Fruit fly (Drosophila melanogaster) whole organism, embryonic: Measurements from ENCODE around the gene St2.
A peak's percentile ranks its signal among the peaks of the same experiment; 100 is the strongest.

ENCODE experiments used
- Ada2b ChIP-seq: fragments of 200-800 bp; sonication (Bioruptor generic); IDR thresholded peaks from 2 replicates; pipeline ENCODE4 v1.3.6; 2022; ENCODE audit warnings: missing biosample characterization, missing genetic modification characterization
- B-H2 ChIP-seq: fragments of 200-800 bp; sonication (Bioruptor generic); optimal IDR thresholded peaks from 2 replicates; lab custom pipeline; 2018; ENCODE audit warnings: missing biosample characterization, mild to moderate bottlenecking, missing genetic modification characterization
- BEAF-32 ChIP-seq: fragments of 200-800 bp; sonication (Bioruptor generic); optimal IDR thresholded peaks from 3 replicates; lab custom pipeline; 2017; ENCODE audit warnings: missing biosample characterization, missing genetic modification characterization, mild to moderate bottlenecking, moderate library complexity, missing genetic modification reagents
- CG10979 ChIP-seq: fragments of 200-800 bp; sonication (Bioruptor generic); optimal IDR thresholded peaks from 2 replicates; lab custom pipeline; 2018; ENCODE audit warnings: missing biosample characterization, mild to moderate bottlenecking, missing genetic modification characterization, moderate library complexity
- CG11093 ChIP-seq: fragments of 200-800 bp; sonication (Bioruptor generic); IDR thresholded peaks from 3 replicates; pipeline ENCODE4 v1.3.6; 2022; ENCODE audit warnings: missing biosample characterization, missing genetic modification characterization
- CG12155 ChIP-seq: fragments of 200-800 bp; sonication (Bioruptor generic); optimal IDR thresholded peaks from 3 replicates; lab custom pipeline; 2016; ENCODE audit warnings: missing biosample characterization, missing genetic modification characterization
- CG12391 ChIP-seq: fragments of 200-800 bp; sonication (Bioruptor generic); optimal IDR thresholded peaks from 3 replicates; lab custom pipeline; 2018; ENCODE audit warnings: missing biosample characterization, mild to moderate bottlenecking, missing genetic modification characterization, moderate library complexity
- CG12744 ChIP-seq: fragments of 200-800 bp; sonication (Bioruptor generic); optimal IDR thresholded peaks from 2 replicates; lab custom pipeline; 2016; ENCODE audit warnings: missing biosample characterization, missing genetic modification characterization
- CG13123 ChIP-seq: fragments of 200-800 bp; sonication (Bioruptor generic); optimal IDR thresholded peaks from 2 replicates; lab custom pipeline; 2016; ENCODE audit warnings: missing biosample characterization, missing genetic modification characterization
- CG14014 ChIP-seq: fragments of 200-800 bp; sonication (Bioruptor generic); IDR thresholded peaks from 2 replicates; pipeline ENCODE4 v1.3.6; 2022; ENCODE audit warnings: missing biosample characterization, missing genetic modification characterization
- CG15514 ChIP-seq: fragments of 200-800 bp; sonication (Bioruptor generic); optimal IDR thresholded peaks from 3 replicates; lab custom pipeline; 2017; ENCODE audit warnings: missing biosample characterization, missing genetic modification characterization, mild to moderate bottlenecking, moderate library complexity, missing genetic modification reagents
- CG16779 ChIP-seq: fragments of 200-800 bp; sonication (Bioruptor generic); IDR thresholded peaks from 2 replicates; pipeline ENCODE4 v1.3.6; 2022; ENCODE audit warnings: missing biosample characterization, missing genetic modification characterization
- CG30020 ChIP-seq: fragments of 200-800 bp; optimal IDR thresholded peaks from 2 replicates; lab custom pipeline; 2019; ENCODE audit warnings: missing biosample characterization, mild to moderate bottlenecking, missing genetic modification characterization, moderate library complexity
- CG3281 ChIP-seq: fragments of 200-800 bp; sonication (Bioruptor generic); optimal IDR thresholded peaks from 3 replicates; lab custom pipeline; 2017; ENCODE audit warnings: missing biosample characterization, mild to moderate bottlenecking, missing genetic modification characterization
- CG33557 ChIP-seq: fragments of 200-800 bp; sonication (Bioruptor generic); optimal IDR thresholded peaks from 2 replicates; lab custom pipeline; 2019; ENCODE audit warnings: missing biosample characterization, mild to moderate bottlenecking, missing genetic modification characterization, moderate library complexity
- CG34422 ChIP-seq: fragments of 200-800 bp; sonication (Bioruptor generic); IDR thresholded peaks from 3 replicates; pipeline ENCODE4 v1.3.6; 2022; ENCODE audit warnings: missing biosample characterization, missing genetic modification characterization
- CG3726 ChIP-seq: fragments of 200-800 bp; sonication (Bioruptor generic); IDR thresholded peaks from 3 replicates; pipeline ENCODE4, ENCODE4 v1.3.6; 2022; ENCODE audit warnings: missing biosample characterization, missing genetic modification characterization
- CG4282 ChIP-seq: fragments of 200-800 bp; sonication (Bioruptor generic); optimal IDR thresholded peaks from 2 replicates; lab custom pipeline; 2016; ENCODE audit warnings: missing biosample characterization, missing genetic modification characterization
- CG4328 ChIP-seq: fragments of 200-800 bp; sonication (Bioruptor generic); optimal IDR thresholded peaks from 3 replicates; lab custom pipeline; 2017; ENCODE audit warnings: missing biosample characterization, missing genetic modification reagents, missing genetic modification characterization
- CG5180 ChIP-seq: fragments of 200-800 bp; sonication (Bioruptor generic); optimal IDR thresholded peaks from 3 replicates; lab custom pipeline; 2017; ENCODE audit warnings: missing biosample characterization, missing genetic modification characterization, mild to moderate bottlenecking, moderate library complexity, missing genetic modification reagents
- CG6272 ChIP-seq: fragments of 200-800 bp; sonication (Bioruptor generic); IDR thresholded peaks from 2 replicates; pipeline ENCODE4 v1.3.6; 2022; ENCODE audit warnings: missing biosample characterization, missing genetic modification characterization
- CG6654 ChIP-seq: fragments of 200-800 bp; sonication (Bioruptor generic); optimal IDR thresholded peaks from 2 replicates; lab custom pipeline; 2017; ENCODE audit warnings: missing biosample characterization, mild to moderate bottlenecking, missing genetic modification characterization
- CG6683 ChIP-seq: fragments of 200-800 bp; sonication (Bioruptor generic); optimal IDR thresholded peaks from 2 replicates; lab custom pipeline; 2017; ENCODE audit warnings: missing biosample characterization, mild to moderate bottlenecking, missing genetic modification characterization, missing genetic modification reagents
- CG7786 ChIP-seq: fragments of 200-800 bp; sonication (Bioruptor generic); optimal IDR thresholded peaks from 2 replicates; lab custom pipeline; 2016; ENCODE audit warnings: missing biosample characterization, missing genetic modification characterization
- CG7839 ChIP-seq: fragments of 200-800 bp; sonication (Bioruptor generic); optimal IDR thresholded peaks from 3 replicates; lab custom pipeline; 2018; ENCODE audit warnings: missing biosample characterization, mild to moderate bottlenecking, missing genetic modification characterization, moderate library complexity
- CG8478 ChIP-seq: fragments of >200 bp; optimal IDR thresholded peaks from 2 replicates; lab custom pipeline; 2018
- CkIIα-i1 ChIP-seq: fragments of 200-800 bp; sonication (Bioruptor generic); IDR thresholded peaks from 2 replicates; pipeline ENCODE4 v1.3.6; 2022; ENCODE audit warnings: missing biosample characterization, missing genetic modification characterization
- Dref ChIP-seq: fragments of 200-800 bp; sonication (Bioruptor generic); IDR thresholded peaks from 2 replicates; pipeline ENCODE4 v1.3.6; 2022; ENCODE audit warnings: missing biosample characterization, missing genetic modification characterization
- Elba2 ChIP-seq: fragments of 200-800 bp; sonication (Bioruptor generic); optimal IDR thresholded peaks from 3 replicates; lab custom pipeline; 2016; ENCODE audit warnings: missing biosample characterization, missing genetic modification characterization
- HLHmδ ChIP-seq: fragments of 200-800 bp; sonication (Bioruptor generic); optimal IDR thresholded peaks from 2 replicates; lab custom pipeline; 2018; ENCODE audit warnings: missing biosample characterization, mild to moderate bottlenecking, missing genetic modification characterization, moderate library complexity
- Lpt ChIP-seq: fragments of >200 bp; optimal IDR thresholded peaks from 2 replicates; lab custom pipeline; 2018; ENCODE audit warnings: missing biosample characterization, missing genetic modification characterization
- Max ChIP-seq: fragments of 200-800 bp; sonication (Bioruptor generic); optimal IDR thresholded peaks from 2 replicates; lab custom pipeline; 2016; ENCODE audit warnings: missing biosample characterization, mild to moderate bottlenecking, missing genetic modification characterization
- Mrtf ChIP-seq: fragments of 200-800 bp; sonication (Bioruptor generic); IDR thresholded peaks from 3 replicates; pipeline ENCODE4 v1.3.6; 2022; ENCODE audit warnings: missing biosample characterization, missing genetic modification characterization
- NC2α ChIP-seq: fragments of 200-800 bp; sonication (Bioruptor generic); optimal IDR thresholded peaks from 2 replicates; lab custom pipeline; 2016; ENCODE audit warnings: missing biosample characterization, missing genetic modification characterization
- Oli ChIP-seq: fragments of 200-800 bp; sonication (Bioruptor generic); optimal IDR thresholded peaks from 2 replicates; lab custom pipeline; 2018; ENCODE audit warnings: missing biosample characterization, mild to moderate bottlenecking, missing genetic modification characterization, moderate library complexity
- TFAM ChIP-seq: fragments of 200-800 bp; sonication (Bioruptor generic); optimal IDR thresholded peaks from 2 replicates; lab custom pipeline; 2017; ENCODE audit warnings: missing biosample characterization, missing genetic modification characterization, inconsistent platforms
- Usf ChIP-seq: fragments of 200-800 bp; sonication (Bioruptor generic); optimal IDR thresholded peaks from 2 replicates; lab custom pipeline; 2017; ENCODE audit warnings: missing genotype, missing biosample characterization, missing genetic modification characterization
- aop ChIP-seq: fragments of 200-800 bp; sonication (Bioruptor generic); IDR thresholded peaks from 2 replicates; pipeline ENCODE4 v1.3.6; 2022; ENCODE audit warnings: missing biosample characterization, missing genetic modification characterization
- chn ChIP-seq: fragments of 200-800 bp; sonication (Bioruptor generic); optimal IDR thresholded peaks from 2 replicates; lab custom pipeline; 2016; ENCODE audit warnings: missing biosample characterization, missing genetic modification characterization
- danr ChIP-seq: fragments of 200-800 bp; sonication (Bioruptor generic); IDR thresholded peaks from 2 replicates; pipeline ENCODE4 v1.3.6; 2022; ENCODE audit warnings: missing biosample characterization, missing genetic modification characterization
- en ChIP-seq: fragments of 200-800 bp; sonication (Bioruptor generic); optimal IDR thresholded peaks from 2 replicates; lab custom pipeline; 2016; ENCODE audit warnings: missing biosample characterization, missing genetic modification characterization
- hbn ChIP-seq: fragments of 200-800 bp; sonication (Bioruptor generic); IDR thresholded peaks from 2 replicates; pipeline ENCODE4 v1.3.6; 2022; ENCODE audit warnings: missing biosample characterization, missing genetic modification characterization; ENCODE audit not compliant: partially characterized antibody
- nerfin-2 ChIP-seq: fragments of 200-800 bp; sonication (Bioruptor generic); IDR thresholded peaks from 2 replicates; pipeline ENCODE4 v1.3.6; 2022; ENCODE audit warnings: missing biosample characterization, missing genetic modification characterization; ENCODE audit not compliant: partially characterized antibody
- onecut ChIP-seq: fragments of 200-800 bp; sonication (Bioruptor generic); IDR thresholded peaks from 2 replicates; pipeline ENCODE4 v1.3.6; 2022; ENCODE audit warnings: missing biosample characterization, missing genetic modification characterization
- otp ChIP-seq: fragments of 200-800 bp; sonication (Bioruptor generic); IDR thresholded peaks from 3 replicates; pipeline ENCODE4, ENCODE4 v1.3.6; 2022; ENCODE audit warnings: missing biosample characterization, missing genetic modification characterization
- slbo ChIP-seq: fragments of 200-800 bp; sonication (Bioruptor generic); IDR thresholded peaks from 2 replicates; pipeline ENCODE4 v1.3.6; 2022; ENCODE audit warnings: missing biosample characterization, missing genetic modification characterization
- sna ChIP-seq: fragments of 200-800 bp; sonication (Bioruptor generic); IDR thresholded peaks from 2 replicates; pipeline ENCODE4 v1.3.6; 2022; ENCODE audit warnings: missing biosample characterization, missing genetic modification characterization; ENCODE audit not compliant: partially characterized antibody
- tap ChIP-seq: fragments of 200-800 bp; optimal IDR thresholded peaks from 3 replicates; lab custom pipeline; 2019; ENCODE audit warnings: missing biosample characterization, mild to moderate bottlenecking, missing genetic modification characterization, moderate library complexity
- tin ChIP-seq: fragments of 200-800 bp; sonication (Bioruptor generic); optimal IDR thresholded peaks from 3 replicates; lab custom pipeline; 2016; ENCODE audit warnings: missing biosample characterization, missing genetic modification characterization
- ttk ChIP-seq: fragments of 200-800 bp; sonication (Bioruptor generic); IDR thresholded peaks from 2 replicates; pipeline ENCODE4 v2.1.2; 2022; ENCODE audit warnings: missing biosample characterization, missing genetic modification characterization
- unpg ChIP-seq: fragments of 200-800 bp; sonication (Bioruptor generic); optimal IDR thresholded peaks from 3 replicates; lab custom pipeline; 2018; ENCODE audit warnings: missing biosample characterization, mild to moderate bottlenecking, missing genetic modification characterization, moderate library complexity
- wor ChIP-seq: fragments of 200-800 bp; sonication (Bioruptor generic); IDR thresholded peaks from 2 replicates; pipeline ENCODE4 v1.3.6; 2022; ENCODE audit warnings: missing biosample characterization, missing genetic modification characterization

The St2 gene

dm6 chr3R:9227330-9227729, 24.3 kb upstream of the St2 start (continued):
- TF ChIP-seq unpg (GFP tag; lab: Kevin White, UChicago): peak; percentile 77
- TF ChIP-seq Dref: no peak
- no peak for TF ChIP-seq aop
- peak; percentile 47 for TF ChIP-seq tin (GFP tag; lab: Kevin White, UChicago)
- TF ChIP-seq Usf (GFP tag; lab: Kevin White, UChicago): peak; percentile 60
- TF ChIP-seq Lpt: no peak
- TF ChIP-seq HLHmδ: no peak
- no peak for TF ChIP-seq CG5180 (GFP tag; lab: Kevin White, UChicago)
- peak; percentile 81 for TF ChIP-seq Ada2b (GFP tag; lab: Robert Waterston, UW)
- TF ChIP-seq NC2α (GFP tag; lab: Kevin White, UChicago): no peak
- peak; percentile 35; the same call in 1 of the 3 replicates for TF ChIP-seq CG11093 (GFP tag; lab: Robert Waterston, UW)
- 0 out of 2 replicates have a peak, but pooled peaks have one; percentile 56 for TF ChIP-seq CkIIα-i1 (GFP tag; lab: Robert Waterston, UW)
- TF ChIP-seq CG6272: peak; percentile 73
- peak; percentile 51 for TF ChIP-seq CG6683 (GFP tag; lab: Kevin White, UChicago)
- TF ChIP-seq B-H2 (GFP tag; lab: Kevin White, UChicago): no peak
- TF ChIP-seq nerfin-2 (GFP tag; lab: Robert Waterston, UW): no peak
- TF ChIP-seq CG14014 (GFP tag; lab: Robert Waterston, UW): peak; percentile 74
- TF ChIP-seq ttk (GFP tag; lab: Robert Waterston, UW): peak; percentile 56; the same call in 1 of the 2 replicates
- TF ChIP-seq CG12391: peak; percentile 75
- TF ChIP-seq CG15514: peak; percentile 51
- TF ChIP-seq tap (tag; lab: Kevin White, UChicago): peak; percentile 32
- peak; percentile 26; the same call in 1 of the 2 replicates for TF ChIP-seq wor (GFP tag; lab: Robert Waterston, UW)
- peak; percentile 26 for TF ChIP-seq CG13123 (GFP tag; lab: Kevin White, UChicago)
- no peak for TF ChIP-seq CG12744 (GFP tag; lab: Kevin White, UChicago)
- no peak for TF ChIP-seq BEAF-32 (GFP tag; lab: Kevin White, UChicago)
- TF ChIP-seq CG3281 (GFP tag; lab: Kevin White, UChicago): peak; percentile 79
- no peak for TF ChIP-seq CG4282 (GFP tag; lab: Kevin White, UChicago)
- TF ChIP-seq hbn (GFP tag; lab: Robert Waterston, UW): no peak
- no peak for TF ChIP-seq sna (GFP tag; lab: Robert Waterston, UW)
- TF ChIP-seq CG7786 (GFP tag; lab: Kevin White, UChicago): no peak
- peak; percentile 65 for TF ChIP-seq danr (GFP tag; lab: Robert Waterston, UW)
- no peak; the same call in 1 of the 3 replicates for TF ChIP-seq Mrtf (GFP tag; lab: Robert Waterston, UW)
- no peak for TF ChIP-seq Max (GFP tag; lab: Kevin White, UChicago)
- TF ChIP-seq CG6654 (GFP tag; lab: Kevin White, UChicago): peak; percentile 29
- TF ChIP-seq CG30020 (tag; lab: Kevin White, UChicago): no peak
- no peak for TF ChIP-seq TFAM
- TF ChIP-seq CG34422 (GFP tag; lab: Robert Waterston, UW): peak; percentile 83
- peak; percentile 86 for TF ChIP-seq CG7839 (tag; lab: Kevin White, UChicago)
- peak; percentile 90 for TF ChIP-seq slbo
- TF ChIP-seq otp (GFP tag; lab: Robert Waterston, UW): no peak
- TF ChIP-seq chn (GFP tag; lab: Kevin White, UChicago): no peak
- no peak for TF ChIP-seq CG33557 (GFP tag; lab: Kevin White, UChicago)
- TF ChIP-seq Oli: peak; percentile 83
- TF ChIP-seq CG10979 (tag; lab: Kevin White, UChicago): peak; percentile 41
- TF ChIP-seq CG4328 (GFP tag; lab: Kevin White, UChicago): no peak
- TF ChIP-seq CG3726 (GFP tag; lab: Robert Waterston, UW): 0 out of 3 replicates have a peak, but pooled peaks have one; percentile 41
- peak; percentile 55; the same call in 1 of the 2 replicates for TF ChIP-seq CG16779
- no peak for TF ChIP-seq CG8478 (lab: Kevin White, UChicago)
- TF ChIP-seq Elba2: no peak
- peak; percentile 74 for TF ChIP-seq CG12155
- no peak for TF ChIP-seq en
- peak; percentile 32 for TF ChIP-seq onecut (GFP tag; lab: Robert Waterston, UW)
